Fruit fly (Drosophila melanogaster) whole organism, adult: Measurements from ENCODE around the gene Adsl.

ENCODE experiments used
- CG11617 ChIP-seq: fragments of 200-800 bp; sonication (Bioruptor generic); optimal IDR thresholded peaks from 2 replicates; lab custom pipeline; 2017; ENCODE audit warnings: mild to moderate bottlenecking, missing biosample characterization, missing genetic modification reagents, missing genetic modification characterization
- CG12768 ChIP-seq: fragments of 200-800 bp; sonication (Bioruptor generic); optimal IDR thresholded peaks from 2 replicates; lab custom pipeline; 2017; ENCODE audit warnings: missing biosample characterization, missing genetic modification characterization, mild to moderate bottlenecking, moderate library complexity, missing genetic modification reagents
- CG14711 ChIP-seq: fragments of 200-800 bp; sonication (Bioruptor generic); optimal IDR thresholded peaks from 2 replicates; lab custom pipeline; 2018; ENCODE audit warnings: missing biosample characterization, mild to moderate bottlenecking, missing genetic modification characterization, moderate library complexity
- CG1620 ChIP-seq: fragments of 200-800 bp; sonication (Bioruptor generic); optimal IDR thresholded peaks from 2 replicates; lab custom pipeline; 2016; ENCODE audit warnings: missing biosample characterization, missing genetic modification characterization
- CG33017 ChIP-seq: fragments of 200-800 bp; sonication (Bioruptor generic); optimal IDR thresholded peaks from 2 replicates; lab custom pipeline; 2018; ENCODE audit warnings: missing biosample characterization, mild to moderate bottlenecking, missing genetic modification characterization, moderate library complexity
- CG5204 ChIP-seq: fragments of 200-800 bp; sonication (Bioruptor generic); optimal IDR thresholded peaks from 2 replicates; lab custom pipeline; 2016; ENCODE audit warnings: missing biosample characterization, missing genetic modification characterization
- CG7045 ChIP-seq: fragments of 200-800 bp; sonication (Bioruptor generic); optimal IDR thresholded peaks from 2 replicates; lab custom pipeline; 2017; ENCODE audit warnings: missing biosample characterization, mild to moderate bottlenecking, missing genetic modification characterization
- CG7101 ChIP-seq: fragments of 200-800 bp; sonication (Bioruptor generic); optimal IDR thresholded peaks from 2 replicates; lab custom pipeline; 2018; ENCODE audit warnings: missing biosample characterization, mild to moderate bottlenecking, missing genetic modification characterization, moderate library complexity
- Clk ChIP-seq: fragments of 200-800 bp; sonication (Bioruptor generic); optimal IDR thresholded peaks from 2 replicates; lab custom pipeline; 2017; ENCODE audit warnings: missing biosample characterization, missing genetic modification characterization
- Crg-1 ChIP-seq: fragments of 200-800 bp; sonication (Bioruptor generic); optimal IDR thresholded peaks from 2 replicates; lab custom pipeline; 2016; ENCODE audit warnings: missing biosample characterization, missing genetic modification characterization
- Hr96 ChIP-seq: fragments of 200-800 bp; sonication (Bioruptor generic); optimal IDR thresholded peaks from 2 replicates; lab custom pipeline; 2016; ENCODE audit warnings: missing biosample characterization, missing genetic modification characterization
- Mnt ChIP-seq: fragments of 200-800 bp; sonication (Bioruptor generic); optimal IDR thresholded peaks from 2 replicates; lab custom pipeline; 2016; ENCODE audit warnings: missing biosample characterization, mild to moderate bottlenecking, missing genetic modification characterization
- bab1 ChIP-seq: fragments of 200-800 bp; sonication (Bioruptor generic); optimal IDR thresholded peaks from 3 replicates; lab custom pipeline; 2019; ENCODE audit warnings: missing biosample characterization, mild to moderate bottlenecking, missing genetic modification characterization, moderate library complexity
- cic ChIP-seq: fragments of 200-800 bp; sonication (Bioruptor generic); optimal IDR thresholded peaks from 2 replicates; lab custom pipeline; 2017; ENCODE audit warnings: missing biosample characterization, mild to moderate bottlenecking, missing genetic modification characterization, moderate library complexity
- cnc ChIP-seq, 2 experiments: fragments of >200 bp; optimal IDR thresholded peaks; 2 replicates each; lab custom pipeline; 2017
- kay ChIP-seq: fragments of 200-800 bp; sonication (Bioruptor generic); peaks from one replicate; lab custom pipeline; 2016; ENCODE audit warnings: missing biosample characterization, missing genetic modification characterization, borderline replicate concordance
- ovo ChIP-seq: fragments of 200-800 bp; sonication (Bioruptor generic); optimal IDR thresholded peaks from 2 replicates; lab custom pipeline; 2016; ENCODE audit warnings: missing biosample characterization, missing genetic modification characterization
- pad ChIP-seq: fragments of 200-800 bp; sonication (Bioruptor generic); optimal IDR thresholded peaks from 3 replicates; lab custom pipeline; 2017; ENCODE audit warnings: missing biosample characterization, missing genetic modification characterization, mild to moderate bottlenecking, moderate library complexity, missing genetic modification reagents
- tj ChIP-seq: fragments of 200-800 bp; sonication (Bioruptor generic); optimal IDR thresholded peaks from 3 replicates; lab custom pipeline; 2017; ENCODE audit warnings: missing biosample characterization, mild to moderate bottlenecking, missing genetic modification characterization, moderate library complexity
- toe ChIP-seq: fragments of 200-800 bp; sonication (Bioruptor generic); optimal IDR thresholded peaks from 2 replicates; lab custom pipeline; 2016; ENCODE audit warnings: missing biosample characterization, missing genetic modification characterization

Adsl gene

DNA sequence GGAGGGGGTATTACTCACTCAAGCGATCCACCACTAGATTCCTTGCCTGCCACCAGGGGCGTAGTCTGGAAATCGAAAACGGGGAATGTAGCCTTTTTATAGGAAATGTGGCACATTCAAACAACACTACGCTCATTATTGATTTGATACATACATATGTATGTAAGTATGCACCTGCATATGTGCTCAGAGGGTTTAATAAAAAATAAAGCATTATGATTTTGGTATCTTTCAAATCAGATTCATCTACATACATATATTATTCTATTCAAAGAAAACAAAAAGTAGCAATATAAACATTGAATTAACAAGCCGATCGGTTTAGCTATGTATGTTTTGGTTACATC lies 36.0 kb upstream of the Adsl start:
- TF ChIP-seq cnc (optimal IDR thresholded peaks at IDR 0.05; lab: Kevin White, UChicago): no peak
- no peak for TF ChIP-seq ovo (GFP tag; lab: Kevin White, UChicago)
- TF ChIP-seq toe (GFP tag; lab: Kevin White, UChicago): no peak
- TF ChIP-seq tj (GFP tag; lab: Kevin White, UChicago): no peak
- TF ChIP-seq cic: no peak
- no peak for TF ChIP-seq bab1 (GFP tag; lab: Kevin White, UChicago)
- TF ChIP-seq CG7101 (tag; lab: Kevin White, UChicago): no peak
- TF ChIP-seq CG14711: no peak

DNA sequence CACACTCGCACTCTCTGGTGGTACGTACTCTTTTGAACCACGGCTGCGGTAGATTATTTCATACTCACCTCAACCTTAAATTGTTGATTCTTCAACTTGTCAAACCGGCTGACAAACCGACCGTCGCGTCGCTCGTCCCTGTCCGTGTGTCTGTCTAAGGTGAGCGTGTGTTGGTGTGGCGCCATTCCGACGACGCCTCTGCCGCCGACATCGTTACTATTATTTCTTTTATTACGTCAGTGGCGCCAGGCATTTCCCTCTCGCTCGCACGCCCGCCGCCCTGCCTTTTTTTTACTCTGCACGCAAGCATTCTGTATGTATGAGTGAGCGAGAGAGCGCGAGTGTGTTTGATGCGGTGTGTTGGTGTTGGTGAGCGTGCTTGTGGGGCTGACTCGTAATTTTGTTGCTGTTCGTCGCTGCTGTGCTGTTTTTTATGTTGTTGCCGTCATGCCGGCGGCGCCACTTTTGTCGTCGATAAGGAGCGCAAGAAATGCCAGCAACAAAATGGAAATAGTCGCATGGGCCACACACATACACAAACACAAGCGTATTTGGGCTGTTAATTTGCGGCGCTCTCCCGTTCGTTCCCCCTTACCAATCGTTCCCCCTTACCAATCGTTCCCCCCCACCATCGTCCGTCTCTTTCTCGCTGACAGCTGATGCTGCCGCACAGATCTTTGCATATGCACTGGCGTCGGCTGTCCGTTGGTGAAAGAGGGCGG lies 35.4 kb upstream of the Adsl start:
- peak; percentile 92 for TF ChIP-seq tj (GFP tag; lab: Kevin White, UChicago)
- TF ChIP-seq CG1620 (GFP tag; lab: Kevin White, UChicago): no peak
- peak; percentile 9 for TF ChIP-seq CG7101 (tag; lab: Kevin White, UChicago)
- peak; percentile 42 for TF ChIP-seq pad
- peak; percentile 56 for TF ChIP-seq CG12768 (GFP tag; lab: Kevin White, UChicago)
- TF ChIP-seq CG7045: peak; percentile 45
- TF ChIP-seq CG11617: peak; percentile 39
- peak; percentile 38 for TF ChIP-seq ovo (GFP tag; lab: Kevin White, UChicago)
- TF ChIP-seq kay (GFP tag; lab: Kevin White, UChicago): peak; percentile 88
- no peak for TF ChIP-seq Clk
- peak; percentile 81 for TF ChIP-seq Mnt (GFP tag; lab: Kevin White, UChicago)
- no peak for TF ChIP-seq Hr96 (GFP tag; lab: Kevin White, UChicago)
- TF ChIP-seq bab1 (GFP tag; lab: Kevin White, UChicago): peak; percentile 22
- TF ChIP-seq cic: peak; percentile 87
- peak; percentile 57 for TF ChIP-seq CG33017 (tag; lab: Kevin White, UChicago)

DNA sequence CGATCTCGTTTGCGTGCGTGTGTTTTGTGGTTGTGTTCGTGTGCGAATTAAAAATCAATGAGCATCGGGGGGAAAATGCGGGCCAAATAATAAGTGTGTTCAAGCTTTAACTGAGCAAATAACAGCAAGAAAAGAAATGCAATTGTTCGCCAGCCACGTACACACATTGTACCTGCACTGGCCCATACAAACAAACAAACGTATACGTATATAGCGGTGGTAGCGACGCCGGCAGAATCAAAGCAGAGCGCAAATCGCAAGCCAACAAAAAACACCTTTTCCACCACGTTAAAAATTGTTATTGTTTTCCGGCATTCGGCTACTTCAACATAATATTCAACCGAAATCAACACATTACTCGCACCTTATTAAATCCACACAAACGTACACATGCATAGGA lies 33.6 kb upstream of the Adsl start:
- TF ChIP-seq CG7045: no peak
- TF ChIP-seq Hr96 (GFP tag; lab: Kevin White, UChicago): no peak
- TF ChIP-seq Mnt (GFP tag; lab: Kevin White, UChicago): no peak
- no peak for TF ChIP-seq CG7101 (tag; lab: Kevin White, UChicago)
- no peak for TF ChIP-seq toe (GFP tag; lab: Kevin White, UChicago)
- TF ChIP-seq CG14711: no peak
- TF ChIP-seq Clk: no peak
- no peak for TF ChIP-seq CG12768 (GFP tag; lab: Kevin White, UChicago)
- peak; percentile 7 for TF ChIP-seq ovo (GFP tag; lab: Kevin White, UChicago)
- TF ChIP-seq Crg-1 (GFP tag; lab: Kevin White, UChicago): no peak
- no peak for TF ChIP-seq CG1620 (GFP tag; lab: Kevin White, UChicago)
- no peak for TF ChIP-seq CG11617
- no peak for TF ChIP-seq cnc (optimal IDR thresholded peaks at IDR 0.05; lab: Kevin White, UChicago)
- no peak for TF ChIP-seq cic
- peak; percentile 1 for TF ChIP-seq pad
- TF ChIP-seq CG33017 (tag; lab: Kevin White, UChicago): no peak
- no peak for TF ChIP-seq bab1 (GFP tag; lab: Kevin White, UChicago)
- TF ChIP-seq CG5204 (GFP tag; lab: Kevin White, UChicago): no peak
- TF ChIP-seq tj (GFP tag; lab: Kevin White, UChicago): peak; percentile 37

DNA sequence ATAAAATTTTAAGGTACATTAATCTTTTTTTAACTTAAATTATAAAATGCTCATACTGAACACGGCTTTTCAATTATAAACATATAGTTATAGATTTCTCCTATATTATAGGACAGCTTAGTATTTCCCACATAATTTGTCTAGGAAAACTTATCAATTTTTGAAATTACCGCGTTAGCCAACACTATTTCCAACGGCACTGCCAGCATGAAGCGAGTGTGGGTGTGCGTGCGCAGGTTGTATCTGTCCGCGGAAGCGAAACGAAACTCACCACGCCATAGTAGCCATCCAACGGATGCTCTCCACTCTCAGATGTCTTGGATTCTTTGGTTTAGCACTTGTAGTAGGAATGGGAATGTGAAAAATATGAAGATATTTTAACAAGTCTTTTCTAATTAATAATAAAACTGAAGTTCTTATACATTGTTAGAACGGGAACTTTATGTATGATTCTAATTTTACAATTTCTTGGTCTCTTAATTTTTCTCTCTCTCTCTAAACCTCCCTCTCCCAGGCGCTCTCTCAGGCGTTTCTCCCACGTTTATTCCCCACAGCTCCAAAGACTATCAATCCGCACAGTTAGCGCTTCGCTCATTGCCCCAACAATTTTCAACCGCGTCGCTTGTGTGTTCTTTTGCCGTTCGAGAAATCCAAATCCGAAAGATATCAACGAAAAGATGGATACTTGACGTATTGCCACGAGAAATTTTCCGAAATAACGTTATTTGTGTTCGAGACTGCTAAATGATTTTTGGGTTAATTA lies 32.7 kb upstream of the Adsl start, which contains the start of gene Dad:
TSS of gene Dad (plus strand) at position 593 of the 763 bp plus-strand sequence.
- TF ChIP-seq Crg-1 (GFP tag; lab: Kevin White, UChicago) (peak; percentile 57), kay (GFP tag; lab: Kevin White, UChicago) (peak; percentile 85), pad (peak; percentile 41), CG12768 (GFP tag; lab: Kevin White, UChicago) (peak; percentile 56), cic (no peak), CG33017 (tag; lab: Kevin White, UChicago) (no peak), CG7045 (peak; percentile 5), tj (GFP tag; lab: Kevin White, UChicago) (peak; percentile 60), ovo (GFP tag; lab: Kevin White, UChicago) (peak; percentile 71), toe (GFP tag; lab: Kevin White, UChicago) (peak; percentile 54), CG7101 (tag; lab: Kevin White, UChicago) (peak; percentile 53), Mnt (GFP tag; lab: Kevin White, UChicago) (peak; percentile 70), Hr96 (GFP tag; lab: Kevin White, UChicago) (peak; percentile 49), CG5204 (GFP tag; lab: Kevin White, UChicago) (peak; percentile 57), bab1 (GFP tag; lab: Kevin White, UChicago) (peak; percentile 7), CG11617 (no peak), CG1620 (GFP tag; lab: Kevin White, UChicago) (no peak)

DNA sequence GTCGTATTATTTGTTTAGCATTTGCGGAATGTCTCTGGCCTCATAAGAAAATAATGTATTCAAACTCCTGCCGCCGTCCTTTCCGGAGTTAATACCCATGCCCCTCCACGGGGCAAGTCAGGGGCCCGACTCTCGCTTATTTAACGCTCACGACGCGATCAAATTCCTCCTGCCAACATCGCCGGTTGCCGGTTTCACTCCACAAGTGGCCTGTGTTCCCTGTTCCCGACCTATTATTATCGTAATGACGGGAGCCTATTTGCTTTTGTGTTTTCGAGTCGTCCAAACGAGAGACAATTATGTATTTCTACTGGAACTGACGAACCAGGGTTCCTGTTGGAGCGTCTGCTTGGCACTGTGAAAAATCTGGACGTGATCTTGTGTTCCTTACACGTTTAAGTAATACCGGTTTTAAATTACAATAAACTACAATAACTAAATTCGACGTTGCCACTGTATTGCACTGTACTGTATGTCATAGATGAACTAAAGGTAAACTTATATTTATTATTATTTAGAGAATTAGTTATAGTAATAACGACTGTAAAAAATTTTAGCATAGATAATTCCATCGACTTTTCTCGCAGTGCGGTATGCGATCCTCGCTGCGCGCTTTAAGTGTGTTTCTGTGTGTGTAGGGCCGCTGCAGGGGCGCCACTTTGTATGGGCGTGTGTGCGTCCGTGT lies 31.7 kb upstream of the Adsl start:
- TF ChIP-seq Mnt (GFP tag; lab: Kevin White, UChicago) (no peak), bab1 (GFP tag; lab: Kevin White, UChicago) (no peak), ovo (GFP tag; lab: Kevin White, UChicago) (no peak), CG1620 (GFP tag; lab: Kevin White, UChicago) (no peak), tj (GFP tag; lab: Kevin White, UChicago) (no peak), CG12768 (GFP tag; lab: Kevin White, UChicago) (no peak), CG5204 (GFP tag; lab: Kevin White, UChicago) (no peak), CG7045 (no peak), Clk (no peak), CG14711 (no peak), pad (no peak), Hr96 (GFP tag; lab: Kevin White, UChicago) (no peak)
